Worm (Caenorhabditis elegans): ENCODE results near the gene syx-3.

Gene syx-3

DNA sequence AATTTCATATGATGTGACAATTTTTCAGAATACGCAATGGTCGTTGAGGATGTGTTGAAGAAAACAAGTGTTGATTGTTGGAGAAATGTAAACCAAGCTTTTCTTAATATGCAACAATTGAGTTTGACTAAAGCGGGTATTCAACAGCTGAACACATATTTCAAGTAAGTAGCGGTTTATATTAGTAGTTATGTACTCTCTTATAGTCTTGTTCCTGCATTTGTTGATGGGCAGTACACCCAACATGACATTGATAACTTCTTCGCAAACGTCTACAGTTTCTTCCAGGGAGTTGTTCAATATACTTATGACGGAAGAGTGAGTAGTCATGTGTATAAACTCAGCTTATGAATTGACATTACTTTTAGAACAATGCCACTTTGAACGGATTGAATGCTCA lies 18.1 kb upstream of the syx-3 start:
- TF ChIP-seq F13C5.2 (tag; optimal IDR thresholded peaks at IDR 0.05) (no peak), tra-4 (tag; optimal IDR thresholded peaks at IDR 0.05) (no peak), flt-1 (GFP tag; IDR thresholded peaks at IDR 0.05) (no peak), tbx-11 (GFP tag; IDR thresholded peaks at IDR 0.05) (no peak), ets-7 (tag; optimal IDR thresholded peaks at IDR 0.05) (no peak), hmbx-1 (tag; optimal IDR thresholded peaks at IDR 0.05) (no peak), hmg-4 (GFP tag; optimal IDR thresholded peaks at IDR 0.05) (no peak), pes-1 (GFP tag; IDR thresholded peaks at IDR 0.05) (no peak), B0310.2 (tag; optimal IDR thresholded peaks at IDR 0.05) (no peak), hnd-1 (tag; optimal IDR thresholded peaks at IDR 0.05) (no peak), ama-1 (optimal IDR thresholded peaks at IDR 0.05) (no peak), tbx-37 (GFP tag; conservative IDR thresholded peaks at IDR 0.05) (no peak), sea-1 (GFP tag; conservative IDR thresholded peaks at IDR 0.05) (no peak), ceh-36 (tag; optimal IDR thresholded peaks at IDR 0.05) (no peak)

DNA sequence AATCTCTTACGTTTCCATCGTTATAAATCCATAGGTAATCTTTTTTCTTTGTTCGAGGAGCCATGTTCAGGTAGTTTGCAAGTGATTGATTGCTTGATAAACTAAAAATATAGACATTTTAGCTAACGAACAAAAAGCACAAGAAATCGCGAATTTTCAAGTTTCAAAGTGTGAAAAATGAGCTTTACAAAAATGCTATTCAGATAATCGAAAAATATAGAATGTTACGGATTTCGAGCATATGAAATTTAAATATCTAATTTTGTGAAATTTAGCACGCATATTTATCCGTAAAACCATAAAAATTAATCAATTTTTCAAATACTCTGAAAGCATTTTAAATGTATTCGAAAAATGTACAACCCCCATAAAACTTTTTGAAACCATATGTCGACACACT lies 13.5 kb upstream of the syx-3 start, which contains the start of gene C26B9.6:
Gene C26B9.6, minus strand, starts transcription at position 101 of the 400 bp plus-strand sequence.
- no peak for TF ChIP-seq aly-1 (tag; optimal IDR thresholded peaks at IDR 0.05)
- no peak for TF ChIP-seq F13C5.2 (tag; optimal IDR thresholded peaks at IDR 0.05)
- no peak for TF ChIP-seq tbx-37 (GFP tag; conservative IDR thresholded peaks at IDR 0.05)
- TF ChIP-seq ets-7 (tag; optimal IDR thresholded peaks at IDR 0.05), result no peak

- TF ChIP-seq hmg-4 (GFP tag; optimal IDR thresholded peaks at IDR 0.05), result peak; percentile 76
- no peak for TF ChIP-seq sea-1 (GFP tag; conservative IDR thresholded peaks at IDR 0.05)
- TF ChIP-seq hnd-1 (tag; optimal IDR thresholded peaks at IDR 0.05), result no peak
- TF ChIP-seq tbx-11 (GFP tag; IDR thresholded peaks at IDR 0.05), result no peak
- TF ChIP-seq F13C5.2 (tag; optimal IDR thresholded peaks at IDR 0.05), result peak; percentile 49
- TF ChIP-seq ceh-36 (tag; optimal IDR thresholded peaks at IDR 0.05), result no peak
Measured at ce11 chrX:5336498-5336897, 12.4 kb upstream of the syx-3 start.

DNA sequence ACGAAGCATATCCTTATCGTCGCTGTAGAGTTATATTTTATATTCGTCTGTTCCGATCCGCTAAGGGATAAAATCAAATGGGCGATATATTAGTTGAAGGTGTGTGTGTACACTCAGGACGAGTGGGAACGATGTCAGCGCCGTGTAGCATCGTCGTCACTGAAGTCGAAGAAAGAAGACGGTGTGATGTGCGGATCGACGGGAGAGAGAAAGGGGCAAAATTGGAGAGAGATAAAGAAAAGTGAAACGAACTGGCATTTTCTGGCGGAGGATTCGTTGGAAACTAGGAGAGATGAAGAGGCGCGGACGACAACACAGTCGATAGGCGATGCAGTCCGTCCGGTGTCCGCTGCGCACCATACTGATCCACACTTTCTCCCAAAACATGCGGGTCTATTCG lies 10.9 kb upstream of the syx-3 start, which contains the start of gene C26B9.3:
Gene C26B9.3, plus strand, starts transcription at position 343 of the 400 bp plus-strand sequence.
- TF ChIP-seq sea-1 (GFP tag; conservative IDR thresholded peaks at IDR 0.05), result no peak
- no peak for TF ChIP-seq tbx-37 (GFP tag; conservative IDR thresholded peaks at IDR 0.05)
- TF ChIP-seq scrt-1 (GFP tag; IDR thresholded peaks at IDR 0.05), result no peak
- no peak for TF ChIP-seq ets-7 (tag; optimal IDR thresholded peaks at IDR 0.05)
- no peak for TF ChIP-seq tbx-11 (GFP tag; IDR thresholded peaks at IDR 0.05)
- TF ChIP-seq pes-1 (GFP tag; IDR thresholded peaks at IDR 0.05), result no peak
- no peak for TF ChIP-seq B0310.2 (tag; optimal IDR thresholded peaks at IDR 0.05)
- no peak for TF ChIP-seq hnd-1 (tag; optimal IDR thresholded peaks at IDR 0.05)
- TF ChIP-seq F13C5.2 (tag; optimal IDR thresholded peaks at IDR 0.05), result no peak
- no peak for TF ChIP-seq tra-4 (tag; optimal IDR thresholded peaks at IDR 0.05)
- TF ChIP-seq ceh-36 (tag; optimal IDR thresholded peaks at IDR 0.05), result no peak

DNA sequence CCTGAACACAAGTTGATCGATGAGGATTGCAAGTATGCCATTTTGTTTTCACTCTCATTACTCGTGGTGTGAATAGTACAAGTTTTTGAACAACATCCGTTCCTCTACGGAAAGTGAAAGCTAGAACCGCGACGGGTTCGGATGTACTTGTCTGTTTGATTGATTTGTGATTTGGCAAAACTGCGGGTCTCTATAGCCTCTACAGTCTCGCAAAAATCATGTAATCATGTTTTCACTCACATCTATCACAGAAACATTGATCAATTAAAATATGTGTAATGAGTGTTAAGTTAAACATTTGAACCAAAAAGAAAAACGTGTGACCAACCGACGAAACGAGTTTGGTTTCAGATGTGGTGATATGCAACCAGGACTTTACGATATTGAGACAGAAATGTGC lies 9.5 kb upstream of the syx-3 start:
- TF ChIP-seq ceh-36 (tag; optimal IDR thresholded peaks at IDR 0.05), result no peak
- no peak for TF ChIP-seq tbx-37 (GFP tag; conservative IDR thresholded peaks at IDR 0.05)
- TF ChIP-seq flt-1 (GFP tag; IDR thresholded peaks at IDR 0.05), result no peak
- TF ChIP-seq ets-7 (tag; optimal IDR thresholded peaks at IDR 0.05), result no peak
- no peak for TF ChIP-seq ceh-13 (GFP tag; optimal IDR thresholded peaks at IDR 0.05)
- TF ChIP-seq hnd-1 (tag; optimal IDR thresholded peaks at IDR 0.05), result no peak
- TF ChIP-seq F13C5.2 (tag; optimal IDR thresholded peaks at IDR 0.05), result no peak
- no peak for TF ChIP-seq B0310.2 (tag; optimal IDR thresholded peaks at IDR 0.05)
- no peak for TF ChIP-seq pes-1 (GFP tag; IDR thresholded peaks at IDR 0.05)
- TF ChIP-seq sea-1 (GFP tag; conservative IDR thresholded peaks at IDR 0.05), result no peak
- no peak for TF ChIP-seq hmg-4 (GFP tag; optimal IDR thresholded peaks at IDR 0.05)
- no peak for TF ChIP-seq ama-1 (optimal IDR thresholded peaks at IDR 0.05)

ce11 chrX:5339889-5340288 lies 9.0 kb upstream of the syx-3 start, which contains the start of gene C26B9.2:
C26B9.2 (plus strand) TSS chrX:5340189.
- TF ChIP-seq F13C5.2 (tag; optimal IDR thresholded peaks at IDR 0.05), result no peak
- TF ChIP-seq ama-1 (optimal IDR thresholded peaks at IDR 0.05), result no peak
- TF ChIP-seq ceh-36 (tag; optimal IDR thresholded peaks at IDR 0.05), result no peak
- no peak for TF ChIP-seq flt-1 (GFP tag; IDR thresholded peaks at IDR 0.05)
- TF ChIP-seq tra-4 (tag; optimal IDR thresholded peaks at IDR 0.05), result no peak
- TF ChIP-seq sea-1 (GFP tag; conservative IDR thresholded peaks at IDR 0.05), result no peak
- no peak for TF ChIP-seq hmbx-1 (tag; optimal IDR thresholded peaks at IDR 0.05)

- no peak for TF ChIP-seq hmbx-1 (tag; optimal IDR thresholded peaks at IDR 0.05)
- TF ChIP-seq aly-1 (tag; optimal IDR thresholded peaks at IDR 0.05), result no peak
- no peak for TF ChIP-seq ets-7 (tag; optimal IDR thresholded peaks at IDR 0.05)
- TF ChIP-seq F13C5.2 (tag; optimal IDR thresholded peaks at IDR 0.05), result no peak
- no peak for TF ChIP-seq tra-4 (tag; optimal IDR thresholded peaks at IDR 0.05)
- no peak for TF ChIP-seq sea-1 (GFP tag; conservative IDR thresholded peaks at IDR 0.05)
- TF ChIP-seq tbx-11 (GFP tag; IDR thresholded peaks at IDR 0.05), result no peak
- TF ChIP-seq ama-1 (optimal IDR thresholded peaks at IDR 0.05), result no peak
- no peak for TF ChIP-seq ceh-13 (GFP tag; optimal IDR thresholded peaks at IDR 0.05)
- no peak for TF ChIP-seq hmg-4 (GFP tag; optimal IDR thresholded peaks at IDR 0.05)
- TF ChIP-seq flt-1 (GFP tag; IDR thresholded peaks at IDR 0.05), result no peak
- TF ChIP-seq hnd-1 (tag; optimal IDR thresholded peaks at IDR 0.05), result no peak
- no peak for TF ChIP-seq ceh-36 (tag; optimal IDR thresholded peaks at IDR 0.05)
- TF ChIP-seq scrt-1 (GFP tag; IDR thresholded peaks at IDR 0.05), result no peak
- TF ChIP-seq tbx-37 (GFP tag; conservative IDR thresholded peaks at IDR 0.05), result no peak
- no peak for TF ChIP-seq pes-1 (GFP tag; IDR thresholded peaks at IDR 0.05)
- TF ChIP-seq B0310.2 (tag; optimal IDR thresholded peaks at IDR 0.05), result no peak
Measured at ce11 chrX:5342007-5342406, 6.9 kb upstream of the syx-3 start, which contains the start of gene C26B9.7. C26B9.7 (plus strand) TSS chrX:5342307.

ce11 chrX:5344287-5344686 lies 4.6 kb upstream of the syx-3 start, which contains the start of gene C26B9.1:
C26B9.1 (plus strand) TSS chrX:5344587.
- TF ChIP-seq hmg-4 (GFP tag; optimal IDR thresholded peaks at IDR 0.05), result no peak
- TF ChIP-seq scrt-1 (GFP tag; IDR thresholded peaks at IDR 0.05), result no peak
- no peak for TF ChIP-seq sea-1 (GFP tag; conservative IDR thresholded peaks at IDR 0.05)
- no peak for TF ChIP-seq pes-1 (GFP tag; IDR thresholded peaks at IDR 0.05)
- no peak for TF ChIP-seq flt-1 (GFP tag; IDR thresholded peaks at IDR 0.05)
- no peak for TF ChIP-seq tbx-11 (GFP tag; IDR thresholded peaks at IDR 0.05)
- TF ChIP-seq hmbx-1 (tag; optimal IDR thresholded peaks at IDR 0.05), result no peak
- no peak for TF ChIP-seq hnd-1 (tag; optimal IDR thresholded peaks at IDR 0.05)
- TF ChIP-seq F13C5.2 (tag; optimal IDR thresholded peaks at IDR 0.05), result no peak
- TF ChIP-seq ceh-36 (tag; optimal IDR thresholded peaks at IDR 0.05), result no peak
- no peak for TF ChIP-seq tbx-37 (GFP tag; conservative IDR thresholded peaks at IDR 0.05)
- TF ChIP-seq ets-7 (tag; optimal IDR thresholded peaks at IDR 0.05), result no peak
- no peak for TF ChIP-seq ceh-13 (GFP tag; optimal IDR thresholded peaks at IDR 0.05)
- no peak for TF ChIP-seq aly-1 (tag; optimal IDR thresholded peaks at IDR 0.05)
- TF ChIP-seq B0310.2 (tag; optimal IDR thresholded peaks at IDR 0.05), result no peak
